Worm (Caenorhabditis elegans) whole organism, young adult: ENCODE data around the gene F54H5.3.

ENCODE experiments used
- B0019.2 ChIP-seq: fragments of 200-800 bp; sonication (Bioruptor generic); conservative IDR thresholded peaks from 2 replicates; pipeline ENCODE4 v1.3.6; 2022; ENCODE audit warnings: missing genetic modification reagents, missing genetic modification characterization, missing compliant biosample characterization
- B0035.1 ChIP-seq: sonication (generic microtip); optimal IDR thresholded peaks from 2 replicates; lab custom pipeline; 2016; ENCODE audit warnings: missing genetic modification characterization, mild to moderate bottlenecking, missing compliant biosample characterization, missing genotype, missing genetic modification reagents
- B0336.3 ChIP-seq: fragments of 200-800 bp; sonication (Bioruptor generic); IDR thresholded peaks from 2 replicates; pipeline ENCODE4 v1.3.6; 2022; ENCODE audit warnings: missing genetic modification characterization, missing compliant biosample characterization
- C17E4.6 ChIP-seq: fragments of 200-800 bp; sonication (Bioruptor generic); IDR thresholded peaks from 2 replicates; pipeline ENCODE4 v1.3.6; 2022; ENCODE audit warnings: missing genetic modification reagents, missing genetic modification characterization, missing compliant biosample characterization
- F10E7.11 ChIP-seq: sonication (generic microtip); optimal IDR thresholded peaks from 2 replicates; lab custom pipeline; 2017; ENCODE audit warnings: mild to moderate bottlenecking, missing genetic modification characterization, moderate library complexity, missing compliant biosample characterization
- F37B4.10 ChIP-seq: fragments of 200-800 bp; sonication (Bioruptor generic); IDR thresholded peaks from 2 replicates; pipeline ENCODE4 v1.3.6; 2022; ENCODE audit warnings: missing genetic modification characterization, missing compliant biosample characterization
- F55B11.4 ChIP-seq: sonication (generic microtip); optimal IDR thresholded peaks from 2 replicates; lab custom pipeline; 2016; ENCODE audit warnings: missing compliant biosample characterization, missing genetic modification characterization, borderline replicate concordance; ENCODE audit not compliant: insufficient read depth
- F57A8.1 ChIP-seq: fragments of 200-800 bp; sonication (Bioruptor generic); optimal IDR thresholded peaks from 2 replicates; lab custom pipeline; 2018; ENCODE audit warnings: mild to moderate bottlenecking, missing genetic modification characterization, moderate library complexity, missing compliant biosample characterization
- F57C9.4 ChIP-seq: sonication (generic microtip); optimal IDR thresholded peaks from 2 replicates; lab custom pipeline; 2017; ENCODE audit warnings: mild to moderate bottlenecking, missing genetic modification characterization, missing compliant biosample characterization
- K11D2.4 ChIP-seq: fragments of 200-800 bp; sonication (Bioruptor generic); IDR thresholded peaks from 2 replicates; pipeline ENCODE4 v1.3.6; 2022; ENCODE audit warnings: missing genetic modification reagents, missing genetic modification characterization, missing compliant biosample characterization
- T07F8.4 ChIP-seq: sonication (generic microtip); optimal IDR thresholded peaks from 2 replicates; lab custom pipeline; 2016; ENCODE audit warnings: mild to moderate bottlenecking, missing genetic modification characterization, moderate library complexity, missing compliant biosample characterization
- Y56A3A.18 ChIP-seq: fragments of 200-800 bp; sonication (Bioruptor generic); IDR thresholded peaks from 2 replicates; pipeline ENCODE4 v1.3.6; 2022; ENCODE audit warnings: missing genetic modification reagents, missing genetic modification characterization, missing compliant biosample characterization
- Y95B8A.8 ChIP-seq: fragments of 200-800 bp; sonication (Bioruptor generic); IDR thresholded peaks from 2 replicates; pipeline ENCODE4 v1.3.6; 2022; ENCODE audit warnings: missing genetic modification reagents, missing genetic modification characterization, missing compliant biosample characterization
- ZK185.1 ChIP-seq: sonication (generic microtip); optimal IDR thresholded peaks from 2 replicates; lab custom pipeline; 2016; ENCODE audit warnings: mild to moderate bottlenecking, missing genetic modification characterization, missing compliant biosample characterization; ENCODE audit not compliant: poor library complexity, severe bottlenecking
- aptf-2 ChIP-seq: fragments of 200-800 bp; sonication (Bioruptor generic); conservative IDR thresholded peaks from 2 replicates; pipeline ENCODE4 v1.3.6; 2022; ENCODE audit warnings: missing genetic modification reagents, missing genetic modification characterization, missing compliant biosample characterization
- aptf-3 ChIP-seq: fragments of 200-800 bp; sonication (Bioruptor generic); IDR thresholded peaks from 2 replicates; pipeline ENCODE4 v1.3.6; 2022; ENCODE audit warnings: missing genetic modification characterization, missing compliant biosample characterization
- bed-1 ChIP-seq: fragments of 200-800 bp; sonication (Bioruptor generic); IDR thresholded peaks from 2 replicates; pipeline ENCODE4 v1.3.6; 2022; ENCODE audit warnings: missing genetic modification reagents, missing genetic modification characterization, missing compliant biosample characterization
- cebp-2 ChIP-seq: fragments of 200-800 bp; sonication (Bioruptor generic); IDR thresholded peaks from 2 replicates; pipeline ENCODE4 v1.3.6; 2022; ENCODE audit warnings: missing genetic modification characterization, missing compliant biosample characterization
- ceh-40 ChIP-seq: fragments of 200-800 bp; sonication (Bioruptor generic); IDR thresholded peaks from 2 replicates; pipeline ENCODE4 v1.3.6; 2022; ENCODE audit warnings: missing genetic modification characterization, missing compliant biosample characterization
- ceh-58 ChIP-seq: fragments of 200-800 bp; sonication (Bioruptor generic); IDR thresholded peaks from 2 replicates; pipeline ENCODE4 v1.3.6; 2022; ENCODE audit warnings: missing genetic modification characterization, missing compliant biosample characterization
- ceh-79 ChIP-seq: sonication (generic microtip); optimal IDR thresholded peaks from 2 replicates; lab custom pipeline; 2017; ENCODE audit warnings: mild to moderate bottlenecking, missing genetic modification characterization, missing compliant biosample characterization
- die-1 ChIP-seq: sonication (generic microtip); optimal IDR thresholded peaks from 2 replicates; lab custom pipeline; 2016; ENCODE audit warnings: missing genotype, mild to moderate bottlenecking, missing genetic modification characterization, missing compliant biosample characterization
- dox-1 ChIP-seq: fragments of 200-800 bp; sonication (Bioruptor generic); IDR thresholded peaks from 2 replicates; pipeline ENCODE4 v1.3.6; 2022; ENCODE audit warnings: missing genetic modification reagents, missing genetic modification characterization, missing compliant biosample characterization
- dpff-1 ChIP-seq: sonication (generic microtip); optimal IDR thresholded peaks from 2 replicates; lab custom pipeline; 2017; ENCODE audit warnings: mild to moderate bottlenecking, missing genetic modification characterization, missing compliant biosample characterization
- dpl-1 ChIP-seq: fragments of 150-350 bp; optimal IDR thresholded peaks from 2 replicates; lab custom pipeline; 2014; ENCODE audit warnings: missing biosample characterization, missing genetic modification reagents, missing genetic modification characterization
- egl-18 ChIP-seq: fragments of 200-800 bp; sonication (Bioruptor generic); IDR thresholded peaks from 2 replicates; pipeline ENCODE4 v1.3.6; 2022; ENCODE audit warnings: missing genetic modification reagents, missing genetic modification characterization, missing compliant biosample characterization
- ekl-4 ChIP-seq: fragments of 200-800 bp; sonication (Bioruptor generic); IDR thresholded peaks from 2 replicates; pipeline ENCODE4 v1.3.6; 2022; ENCODE audit warnings: missing genetic modification reagents, missing genetic modification characterization, missing compliant biosample characterization
- hlh-26 ChIP-seq: fragments of 200-800 bp; sonication (Bioruptor generic); conservative IDR thresholded peaks from 2 replicates; pipeline ENCODE4 v1.3.6; 2022; ENCODE audit warnings: missing genetic modification reagents, missing genetic modification characterization, missing compliant biosample characterization
- hmg-1.2 ChIP-seq: fragments of 200-800 bp; sonication (Bioruptor generic); IDR thresholded peaks from 2 replicates; pipeline ENCODE4 v1.3.6; 2022; ENCODE audit warnings: missing genetic modification reagents, missing genetic modification characterization, missing compliant biosample characterization
- let-526 ChIP-seq: fragments of 200-800 bp; sonication (Bioruptor generic); IDR thresholded peaks from 2 replicates; pipeline ENCODE4 v1.3.6; 2022; ENCODE audit warnings: missing genetic modification reagents, missing genetic modification characterization, missing compliant biosample characterization
- lin-35 ChIP-seq, 3 experiments: fragments of 150-350 bp in 2 of 3; sonication (generic microtip) in 1 of 3; optimal IDR thresholded peaks; 2 replicates each; lab custom pipeline; 2014 to 2018; ENCODE audit warnings: missing biosample characterization in 3 of 3, missing genetic modification characterization in 3 of 3, missing genetic modification reagents in 3 of 3
- lsl-1 ChIP-seq: fragments of 200-800 bp; sonication (Bioruptor generic); optimal IDR thresholded peaks from 2 replicates; lab custom pipeline; 2018; ENCODE audit warnings: mild to moderate bottlenecking, missing genetic modification characterization, moderate library complexity, missing compliant biosample characterization
- lsy-27 ChIP-seq: sonication (generic microtip); optimal IDR thresholded peaks from 2 replicates; lab custom pipeline; 2017; ENCODE audit warnings: missing genetic modification characterization, mild to moderate bottlenecking, missing compliant biosample characterization, antibody characterized with exemption, missing genotype, borderline replicate concordance; ENCODE audit not compliant: insufficient read depth
- madf-8 ChIP-seq: fragments of 200-800 bp; sonication (Bioruptor generic); conservative IDR thresholded peaks from 2 replicates; pipeline ENCODE4 v1.3.6; 2022; ENCODE audit warnings: missing genetic modification reagents, missing genetic modification characterization, missing compliant biosample characterization
- mes-4 ChIP-seq: sonication (generic microtip); optimal IDR thresholded peaks from 2 replicates; lab custom pipeline; 2016; ENCODE audit warnings: missing genotype, missing genetic modification characterization, missing compliant biosample characterization
- nfya-1 ChIP-seq: sonication (generic microtip); optimal IDR thresholded peaks from 2 replicates; lab custom pipeline; 2017; ENCODE audit warnings: antibody characterized with exemption, missing compliant biosample characterization, missing genetic modification characterization, borderline replicate concordance; ENCODE audit not compliant: insufficient read depth
- nhr-179 ChIP-seq: sonication (generic microtip); optimal IDR thresholded peaks from 2 replicates; lab custom pipeline; 2016; ENCODE audit warnings: mild to moderate bottlenecking, missing genetic modification characterization, missing compliant biosample characterization
- nhr-80 ChIP-seq: sonication (generic microtip); optimal IDR thresholded peaks from 2 replicates; lab custom pipeline; 2016; ENCODE audit warnings: missing genetic modification characterization, missing compliant biosample characterization
- pbrm-1 ChIP-seq: fragments of 200-800 bp; sonication (Bioruptor generic); IDR thresholded peaks from 2 replicates; pipeline ENCODE4 v1.3.6; 2022; ENCODE audit warnings: missing genetic modification reagents, missing genetic modification characterization, missing compliant biosample characterization
- rcor-1 ChIP-seq: fragments of 200-800 bp; sonication (Bioruptor generic); IDR thresholded peaks from 2 replicates; pipeline ENCODE4 v1.3.6; 2022; ENCODE audit warnings: missing genetic modification reagents, missing genetic modification characterization, missing compliant biosample characterization
- rpc-1 ChIP-seq, 2 experiments: fragments of 150-350 bp in 1 of 2; sonication (generic microtip) in 1 of 2; optimal IDR thresholded peaks; 2 replicates each; lab custom pipeline; 2014 to 2018; ENCODE audit warnings: missing biosample characterization in 1 of 2, missing genetic modification characterization in 1 of 2, missing genetic modification reagents in 1 of 2, missing genotype in 1 of 2
- snpc-1.1 ChIP-seq: sonication (generic microtip); optimal IDR thresholded peaks from 2 replicates; lab custom pipeline; 2017; ENCODE audit warnings: missing genetic modification characterization, mild to moderate bottlenecking, missing compliant biosample characterization, antibody characterized with exemption, moderate library complexity, missing genotype, missing genetic modification reagents; ENCODE audit not compliant: insufficient read depth
- tbx-9 ChIP-seq: sonication (generic microtip); optimal IDR thresholded peaks from 2 replicates; lab custom pipeline; 2016; ENCODE audit warnings: borderline replicate concordance, missing genetic modification characterization, inconsistent platforms, missing compliant biosample characterization
- tlf-1 ChIP-seq: fragments of 200-800 bp; sonication (Bioruptor generic); optimal IDR thresholded peaks from 2 replicates; lab custom pipeline; 2018; ENCODE audit warnings: mild to moderate bottlenecking, missing genetic modification characterization, missing compliant biosample characterization
- unc-62 ChIP-seq: fragments of 150-350 bp; optimal IDR thresholded peaks from 2 replicates; lab custom pipeline; 2014; ENCODE audit warnings: missing biosample characterization, missing genetic modification reagents, missing genetic modification characterization
- zfh-2 ChIP-seq: fragments of 200-800 bp; sonication (Bioruptor generic); conservative IDR thresholded peaks from 2 replicates; pipeline ENCODE4 v1.3.6; 2022; ENCODE audit warnings: missing genetic modification reagents, missing genetic modification characterization, missing compliant biosample characterization
- ztf-26 ChIP-seq: sonication (generic microtip); optimal IDR thresholded peaks from 2 replicates; lab custom pipeline; 2017; ENCODE audit warnings: missing genetic modification characterization, missing compliant biosample characterization

F54H5.3 gene

ce11 chrII:6591000-6591399 lies 31.0 kb upstream of the F54H5.3 start (continued):
- TF ChIP-seq Y56A3A.18 (GFP tag; lab: Robert Waterston, UW) (no peak), zfh-2 (GFP tag; lab: Robert Waterston, UW) (no peak), die-1 (no peak), C17E4.6 (GFP tag; lab: Robert Waterston, UW) (no peak), lsy-27 (tag; lab: Kevin White, UChicago) (no peak), T07F8.4 (no peak), aptf-3 (GFP tag; lab: Robert Waterston, UW) (no peak), Y95B8A.8 (0 out of 2 replicates have a peak, but pooled peaks have one; percentile 53), F10E7.11 (tag; lab: Kevin White, UChicago) (no peak), dpl-1 (GFP tag; lab: Kevin White, UChicago) (no peak), dpff-1 (no peak), F57A8.1 (GFP tag; lab: Kevin White, UChicago) (no peak), lsl-1 (GFP tag; lab: Kevin White, UChicago) (no peak), nfya-1 (no peak), F57C9.4 (tag; lab: Kevin White, UChicago) (no peak), mes-4 (tag; lab: Kevin White, UChicago) (no peak), bed-1 (GFP tag; lab: Robert Waterston, UW) (no peak), F55B11.4 (tag; lab: Kevin White, UChicago) (no peak), B0035.1 (no peak), tlf-1 (GFP tag; lab: Kevin White, UChicago) (no peak), K11D2.4 (GFP tag; lab: Robert Waterston, UW) (0 out of 2 replicates have a peak, but pooled peaks have one; percentile 15), cebp-2 (GFP tag; lab: Robert Waterston, UW) (no peak), dox-1 (GFP tag; lab: Robert Waterston, UW) (0 out of 2 replicates have a peak, but pooled peaks have one; percentile 9), madf-8 (no peak), unc-62 (no peak), rpc-1 (optimal IDR thresholded peaks at IDR 0.05; lab: Kevin White, UChicago) (no peak), rpc-1 (tag; optimal IDR thresholded peaks at IDR 0.05; lab: Kevin White, UChicago) (no peak), ceh-40 (no peak), nhr-179 (tag; lab: Kevin White, UChicago) (no peak), B0336.3 (peak; percentile 55; the same call in 1 of the 2 replicates), ekl-4 (0 out of 2 replicates have a peak, but pooled peaks have one; percentile 27), ceh-58 (GFP tag; lab: Robert Waterston, UW) (no peak), egl-18 (GFP tag; lab: Robert Waterston, UW) (no peak), lin-35 (GFP tag; optimal IDR thresholded peaks at IDR 0.05; lab: Kevin White, UChicago) (no peak), nhr-80 (tag; lab: Kevin White, UChicago) (no peak), ZK185.1 (tag; lab: Kevin White, UChicago) (no peak), hmg-1.2 (GFP tag; lab: Robert Waterston, UW) (peak; percentile 21; the same call in 1 of the 2 replicates), B0019.2 (GFP tag; lab: Robert Waterston, UW) (no peak), snpc-1.1 (tag; lab: Kevin White, UChicago) (no peak), ztf-26 (no peak), F37B4.10 (GFP tag; lab: Robert Waterston, UW) (no peak), rcor-1 (no peak), pbrm-1 (GFP tag; lab: Robert Waterston, UW) (no peak), ceh-79 (no peak), aptf-2 (GFP tag; lab: Robert Waterston, UW) (no peak), let-526 (no peak), tbx-9 (no peak), hlh-26 (GFP tag; lab: Robert Waterston, UW) (no peak)
